Worm (Caenorhabditis elegans) whole organism, L1 larva: ENCODE data around the gene F20C5.5.

ENCODE experiments used
- C16A3.4 ChIP-seq: fragments of 150-350 bp; optimal IDR thresholded peaks from 2 replicates; lab custom pipeline; 2014; ENCODE audit warnings: missing biosample characterization, missing genetic modification characterization
- alr-1 ChIP-seq: fragments of 200-800 bp; sonication (Bioruptor generic); optimal IDR thresholded peaks from 2 replicates; lab custom pipeline; 2018; ENCODE audit warnings: borderline replicate concordance, mild to moderate bottlenecking, missing genetic modification characterization, missing compliant biosample characterization
- aly-2 ChIP-seq: fragments of 150-350 bp; optimal IDR thresholded peaks from 2 replicates; lab custom pipeline; 2014; ENCODE audit warnings: missing biosample characterization, missing genetic modification characterization
- blmp-1 ChIP-seq: fragments of 150-350 bp; optimal IDR thresholded peaks from 2 replicates; lab custom pipeline; 2014; ENCODE audit warnings: missing biosample characterization, missing genetic modification characterization
- ceh-82 ChIP-seq, 3 experiments: fragments of 150-350 bp in 1 of 3; sonication (generic microtip) in 2 of 3; optimal IDR thresholded peaks; 2 replicates each; lab custom pipeline; 2014 to 2017; ENCODE audit warnings: missing biosample characterization in 3 of 3, missing genetic modification characterization in 3 of 3
- dpl-1 ChIP-seq, 3 experiments: fragments of 150-350 bp in 2 of 3; sonication (generic microtip) in 1 of 3; optimal IDR thresholded peaks; 2 replicates each; lab custom pipeline; 2014 to 2017; ENCODE audit warnings: missing biosample characterization in 3 of 3, missing genetic modification characterization in 3 of 3, missing genetic modification reagents in 3 of 3
- efl-1 ChIP-seq, 4 experiments: fragments of 150-350 bp; optimal IDR thresholded peaks in 3 of 4; peaks in 1 of 4; 1 replicate in 1 of 4; 2 replicates in 3 of 4; lab custom pipeline; 2014; ENCODE audit warnings: missing biosample characterization in 2 of 4, missing genetic modification characterization in 2 of 4, missing genetic modification reagents in 2 of 4
- egl-13 ChIP-seq: sonication (generic microtip); optimal IDR thresholded peaks from 2 replicates; lab custom pipeline; 2016; ENCODE audit warnings: missing genotype, missing genetic modification reagents, missing genetic modification characterization, missing compliant biosample characterization
- elt-2 ChIP-seq: sonication (generic microtip); optimal IDR thresholded peaks from 2 replicates; lab custom pipeline; 2016; ENCODE audit warnings: missing genetic modification characterization, mild to moderate bottlenecking, inconsistent platforms, missing compliant biosample characterization, missing genetic modification reagents
- elt-3 ChIP-seq, 6 experiments: fragments of 150-350 bp in 1 of 6; sonication (generic microtip); optimal IDR thresholded peaks; 2 replicates each; lab custom pipeline; 2017 to 2018; ENCODE audit warnings: missing biosample characterization in 6 of 6, missing genetic modification characterization in 6 of 6, inconsistent platforms in 1 of 6
- ets-5 ChIP-seq: fragments of 200-800 bp; sonication (Bioruptor generic); IDR thresholded peaks from 2 replicates; pipeline ENCODE4 v1.3.6; 2022; ENCODE audit warnings: missing genetic modification characterization, missing compliant biosample characterization
- fkh-10 ChIP-seq: sonication (generic microtip); optimal IDR thresholded peaks from 2 replicates; lab custom pipeline; 2017; ENCODE audit warnings: missing biosample characterization, missing genetic modification reagents, missing genetic modification characterization
- fkh-8 ChIP-seq: sonication (generic microtip); optimal IDR thresholded peaks from 2 replicates; lab custom pipeline; 2016; ENCODE audit warnings: mild to moderate bottlenecking, missing genetic modification characterization, missing compliant biosample characterization
- hpl-2 ChIP-seq: fragments of 150-350 bp; optimal IDR thresholded peaks from 2 replicates; lab custom pipeline; 2014; ENCODE audit warnings: missing biosample characterization, missing genetic modification reagents, missing genetic modification characterization
- lin-14 ChIP-seq: fragments of 200-800 bp; sonication (Bioruptor generic); optimal IDR thresholded peaks from 2 replicates; lab custom pipeline; 2018; ENCODE audit warnings: mild to moderate bottlenecking, missing genetic modification characterization, moderate library complexity, missing compliant biosample characterization
- lin-15B ChIP-seq: fragments of 150-350 bp; sonication (generic microtip); optimal IDR thresholded peaks from 3 replicates; lab custom pipeline; 2014; ENCODE audit warnings: missing biosample characterization, missing genetic modification characterization
- lin-35 ChIP-seq, 2 experiments: fragments of 150-350 bp; optimal IDR thresholded peaks; 2 replicates each; lab custom pipeline; 2014; ENCODE audit warnings: missing biosample characterization in 2 of 2, missing genetic modification characterization in 2 of 2, missing genetic modification reagents in 2 of 2
- lin-39 ChIP-seq: fragments of 150-350 bp; optimal IDR thresholded peaks from 2 replicates; lab custom pipeline; 2014; ENCODE audit warnings: missing biosample characterization, missing genetic modification reagents, missing genetic modification characterization
- lir-3 ChIP-seq: sonication (generic microtip); optimal IDR thresholded peaks from 2 replicates; lab custom pipeline; 2016; ENCODE audit warnings: mild to moderate bottlenecking, missing genetic modification characterization, moderate library complexity, missing compliant biosample characterization; ENCODE audit not compliant: poor library complexity
- lsy-2 ChIP-seq, 2 experiments: fragments of 150-350 bp; optimal IDR thresholded peaks; 2 replicates each; lab custom pipeline; 2014; ENCODE audit warnings: missing biosample characterization in 2 of 2, missing genetic modification characterization in 2 of 2
- mab-9 ChIP-seq: fragments of 200-800 bp; sonication (Bioruptor generic); IDR thresholded peaks from 2 replicates; pipeline ENCODE4 v1.3.6; 2022; ENCODE audit warnings: missing genetic modification reagents, missing genetic modification characterization, missing compliant biosample characterization
- nhr-12 ChIP-seq: sonication (generic microtip); optimal IDR thresholded peaks from 2 replicates; lab custom pipeline; 2017; ENCODE audit warnings: missing biosample characterization, missing genetic modification characterization
- nhr-19 ChIP-seq: fragments of 200-800 bp; sonication (Bioruptor generic); conservative IDR thresholded peaks from 2 replicates; pipeline ENCODE4 v1.3.6; 2022; ENCODE audit warnings: missing genetic modification characterization, missing compliant biosample characterization
- nhr-20 ChIP-seq: sonication (generic microtip); optimal IDR thresholded peaks from 2 replicates; lab custom pipeline; 2016; ENCODE audit warnings: mild to moderate bottlenecking, missing genetic modification characterization, missing compliant biosample characterization
- nhr-28 ChIP-seq: fragments of 150-350 bp; optimal IDR thresholded peaks from 2 replicates; lab custom pipeline; 2014; ENCODE audit warnings: missing biosample characterization, missing genetic modification characterization
- nhr-47 ChIP-seq: sonication (generic microtip); optimal IDR thresholded peaks from 2 replicates; lab custom pipeline; 2016; ENCODE audit warnings: mild to moderate bottlenecking, missing genetic modification characterization, moderate library complexity, missing compliant biosample characterization
- nhr-71 ChIP-seq: sonication (generic microtip); optimal IDR thresholded peaks from 2 replicates; lab custom pipeline; 2016; ENCODE audit warnings: mild to moderate bottlenecking, missing genetic modification characterization, moderate library complexity, missing compliant biosample characterization
- nhr-77 ChIP-seq: fragments of 150-350 bp; optimal IDR thresholded peaks from 2 replicates; lab custom pipeline; 2014; ENCODE audit warnings: missing biosample characterization, missing genetic modification characterization
- nhr-85 ChIP-seq: sonication (generic microtip); peaks from one replicate; lab custom pipeline; 2016; ENCODE audit warnings: missing genetic modification characterization, inconsistent platforms, missing compliant biosample characterization
- pax-3 ChIP-seq: fragments of 200-800 bp; sonication (Bioruptor generic); optimal IDR thresholded peaks from 2 replicates; lab custom pipeline; 2018; ENCODE audit warnings: mild to moderate bottlenecking, missing genetic modification characterization, moderate library complexity, missing compliant biosample characterization
- pqm-1 ChIP-seq: sonication (generic microtip); optimal IDR thresholded peaks from 3 replicates; lab custom pipeline; 2017; ENCODE audit warnings: missing biosample characterization, missing genetic modification characterization
- rnt-1 ChIP-seq: sonication (generic microtip); optimal IDR thresholded peaks from 2 replicates; lab custom pipeline; 2016; ENCODE audit warnings: mild to moderate bottlenecking, missing genetic modification characterization, moderate library complexity, missing compliant biosample characterization
- snpc-4 ChIP-seq: fragments of 150-350 bp; optimal IDR thresholded peaks from 2 replicates; lab custom pipeline; 2014; ENCODE audit warnings: missing biosample characterization, missing genetic modification characterization
- snu-23 ChIP-seq: sonication (generic microtip); optimal IDR thresholded peaks from 2 replicates; lab custom pipeline; 2016; ENCODE audit warnings: missing genetic modification characterization, missing compliant biosample characterization
- swsn-7 ChIP-seq: sonication (generic microtip); optimal IDR thresholded peaks from 2 replicates; lab custom pipeline; 2016; ENCODE audit warnings: missing genetic modification characterization, missing compliant biosample characterization
- unc-130 ChIP-seq: fragments of 150-350 bp; optimal IDR thresholded peaks from 2 replicates; lab custom pipeline; 2017; ENCODE audit warnings: missing biosample characterization, missing genetic modification characterization, inconsistent platforms
- unc-86 ChIP-seq: sonication (generic microtip); optimal IDR thresholded peaks from 2 replicates; lab custom pipeline; 2016; ENCODE audit warnings: missing genetic modification characterization, missing compliant biosample characterization
- vab-15 ChIP-seq: sonication (generic microtip); optimal IDR thresholded peaks from 2 replicates; lab custom pipeline; 2017; ENCODE audit warnings: missing genotype, mild to moderate bottlenecking, missing genetic modification characterization, missing compliant biosample characterization

F20C5.5 gene

ce11 chrIV:8757729-8758128, 11.7 kb downstream of the F20C5.5 start:
- TF ChIP-seq lir-3 (tag; lab: Kevin White, UChicago) (no peak), pqm-1 (peak; percentile 82), alr-1 (tag; lab: Kevin White, UChicago) (no peak), snu-23 (GFP tag; lab: Kevin White, UChicago) (peak; percentile 25), efl-1 (optimal IDR thresholded peaks at IDR 0.05; lab: Kevin White, UChicago) (peak in 1 of 2 experiments; percentile 12), efl-1 (GFP tag; optimal IDR thresholded peaks at IDR 0.05 in 1 of 2; lab: Kevin White, UChicago) (no peak), ceh-82 (tag; optimal IDR thresholded peaks at IDR 0.05; lab: Kevin White, UChicago) (peak in 1 of 3 experiments; percentile 10), unc-86 (tag; lab: Kevin White, UChicago) (no peak), dpl-1 (GFP tag; optimal IDR thresholded peaks at IDR 0.05; lab: Kevin White, UChicago) (no peak), C16A3.4 (tag; lab: Kevin White, UChicago) (peak; percentile 1), nhr-19 (GFP tag; lab: Robert Waterston, UW) (no peak), nhr-47 (tag; lab: Kevin White, UChicago) (no peak), nhr-85 (tag; lab: Kevin White, UChicago) (no peak), fkh-10 (GFP tag; lab: Kevin White, UChicago) (no peak), mab-9 (GFP tag; lab: Robert Waterston, UW) (no peak), fkh-8 (no peak), lin-15B (tag; lab: Kevin White, UChicago) (no peak), aly-2 (no peak), unc-130 (tag; lab: Kevin White, UChicago) (peak; percentile 31), blmp-1 (no peak), nhr-12 (tag; lab: Kevin White, UChicago) (no peak), pax-3 (tag; lab: Kevin White, UChicago) (no peak), ets-5 (no peak), elt-3 (tag; optimal IDR thresholded peaks at IDR 0.05; lab: Kevin White, UChicago) (no peak), nhr-71 (tag; lab: Kevin White, UChicago) (peak; percentile 51), elt-2 (tag; lab: Kevin White, UChicago) (peak; percentile 69), rnt-1 (peak; percentile 33), nhr-20 (tag; lab: Kevin White, UChicago) (peak; percentile 24), lin-14 (GFP tag; lab: Kevin White, UChicago) (peak; percentile 78), lsy-2 (tag; optimal IDR thresholded peaks at IDR 0.05; lab: Kevin White, UChicago) (peak in 1 of 2 experiments; percentile 38), snpc-4 (tag; lab: Kevin White, UChicago) (no peak), lin-35 (GFP tag; optimal IDR thresholded peaks at IDR 0.05; lab: Kevin White, UChicago) (peak in 1 of 2 experiments; percentile 22), swsn-7 (tag; lab: Kevin White, UChicago) (peak; percentile 5), egl-13 (tag; lab: Kevin White, UChicago) (no peak)

ce11 chrIV:8754727-8755126, 14.7 kb downstream of the F20C5.5 start, which contains the start of gene elli-1:
Gene elli-1 (minus strand): TSS chrIV:8754827.
- TF ChIP-seq efl-1 (optimal IDR thresholded peaks at IDR 0.05; lab: Kevin White, UChicago) (no peak), efl-1 (GFP tag; optimal IDR thresholded peaks at IDR 0.05 in 1 of 2; lab: Kevin White, UChicago) (peak in 1 of 2 experiments; percentile 28), nhr-28 (tag; lab: Kevin White, UChicago) (no peak)

ce11 chrIV:8754146-8754545, 15.3 kb downstream of the F20C5.5 start:
- no peak for TF ChIP-seq pax-3 (tag; lab: Kevin White, UChicago)
- TF ChIP-seq nhr-28 (tag; lab: Kevin White, UChicago), result no peak
- TF ChIP-seq lir-3 (tag; lab: Kevin White, UChicago), result no peak
- no peak for TF ChIP-seq pqm-1
- no peak for TF ChIP-seq hpl-2 (GFP tag; lab: Kevin White, UChicago)
- TF ChIP-seq vab-15 (tag; lab: Kevin White, UChicago), result no peak
- TF ChIP-seq lin-39 (tag; lab: Kevin White, UChicago), result no peak
- TF ChIP-seq nhr-77, result no peak
